Worm (Caenorhabditis elegans): ENCODE data around the gene F38A1.13.

ce11 chrIV:1245244-1245643 lies 19.8 kb upstream of the F38A1.13 start, which contains the start of gene F38A1.9:
- no peak for TF ChIP-seq ref-2 (tag; optimal IDR thresholded peaks at IDR 0.05)
- no peak for TF ChIP-seq nhr-11 (tag; optimal IDR thresholded peaks at IDR 0.05)
- TF ChIP-seq elt-2 (tag; optimal IDR thresholded peaks at IDR 0.05): no peak
- no peak for TF ChIP-seq ama-1 (optimal IDR thresholded peaks at IDR 0.05)
- TF ChIP-seq ceh-6 (GFP tag; optimal IDR thresholded peaks at IDR 0.05): no peak
- TF ChIP-seq nhr-232 (tag; optimal IDR thresholded peaks at IDR 0.05): no peak
- no peak for TF ChIP-seq ceh-2 (tag; optimal IDR thresholded peaks at IDR 0.05)
- TF ChIP-seq ceh-34 (tag; optimal IDR thresholded peaks at IDR 0.05): no peak
- TF ChIP-seq fkh-10 (GFP tag; optimal IDR thresholded peaks at IDR 0.05): no peak
- TF ChIP-seq lim-6 (tag; optimal IDR thresholded peaks at IDR 0.05): no peak
- no peak for TF ChIP-seq che-1 (tag; optimal IDR thresholded peaks at IDR 0.05)
- no peak for TF ChIP-seq tbx-2 (tag; optimal IDR thresholded peaks at IDR 0.05)

Data from whole organism, late embryonic.